Fruit fly (Drosophila melanogaster) whole organism, prepupa: ENCODE measurements around the gene Ns3.
A peak's percentile ranks its signal among the peaks of the same experiment; 100 is the strongest.

Experiments used
- Blimp-1 ChIP-seq: fragments of 200-800 bp; sonication (Bioruptor generic); optimal IDR thresholded peaks from 3 replicates; lab custom pipeline; 2017; ENCODE audit warnings: missing biosample characterization, missing genetic modification characterization, mild to moderate bottlenecking, moderate library complexity, missing genetic modification reagents
- CG10631 ChIP-seq: fragments of 200-800 bp; sonication (Bioruptor generic); optimal IDR thresholded peaks from 2 replicates; lab custom pipeline; 2016; ENCODE audit warnings: missing biosample characterization, missing genetic modification characterization
- CG10669 ChIP-seq: fragments of 200-800 bp; sonication (Bioruptor generic); optimal IDR thresholded peaks from 3 replicates; lab custom pipeline; 2018; ENCODE audit warnings: missing biosample characterization, mild to moderate bottlenecking, missing genetic modification characterization, moderate library complexity
- CG11294 ChIP-seq: fragments of 200-800 bp; sonication (Bioruptor generic); IDR thresholded peaks from 2 replicates; pipeline ENCODE4 v1.3.6; 2022; ENCODE audit warnings: missing biosample characterization, missing genetic modification characterization
- CG11762 ChIP-seq: fragments of 200-800 bp; sonication (Bioruptor generic); optimal IDR thresholded peaks from 3 replicates; lab custom pipeline; 2016; ENCODE audit warnings: missing biosample characterization, missing genetic modification characterization; ENCODE audit not compliant: insufficient read depth
- CG11902 ChIP-seq: fragments of 200-800 bp; sonication (Bioruptor generic); optimal IDR thresholded peaks from 3 replicates; lab custom pipeline; 2016; ENCODE audit warnings: missing biosample characterization, missing genetic modification characterization
- CG15336 ChIP-seq: fragments of 200-800 bp; sonication (Bioruptor generic); IDR thresholded peaks from 2 replicates; pipeline ENCODE4 v1.3.6; 2022; ENCODE audit warnings: missing biosample characterization, missing genetic modification characterization
- CG1621 ChIP-seq: fragments of 200-800 bp; sonication (Bioruptor generic); optimal IDR thresholded peaks from 3 replicates; lab custom pipeline; 2018; ENCODE audit warnings: missing biosample characterization, mild to moderate bottlenecking, missing genetic modification characterization
- CG3032 ChIP-seq: fragments of 200-800 bp; optimal IDR thresholded peaks from 2 replicates; lab custom pipeline; 2019; ENCODE audit warnings: missing biosample characterization, mild to moderate bottlenecking, missing genetic modification characterization, moderate library complexity
- CG31627 ChIP-seq: fragments of 200-800 bp; sonication (Bioruptor generic); optimal IDR thresholded peaks from 3 replicates; lab custom pipeline; 2016; ENCODE audit warnings: missing biosample characterization, missing genetic modification characterization
- CG32006 ChIP-seq: fragments of 200-800 bp; sonication (Bioruptor generic); optimal IDR thresholded peaks from 3 replicates; lab custom pipeline; 2017; ENCODE audit warnings: missing biosample characterization, mild to moderate bottlenecking, missing genetic modification characterization
- CG34406 ChIP-seq: fragments of 200-800 bp; sonication (Bioruptor generic); optimal IDR thresholded peaks from 3 replicates; lab custom pipeline; 2016; ENCODE audit warnings: missing biosample characterization, missing genetic modification characterization
- CG3919 ChIP-seq: fragments of 200-800 bp; sonication (Bioruptor generic); optimal IDR thresholded peaks from 3 replicates; lab custom pipeline; 2016; ENCODE audit warnings: missing biosample characterization, missing genetic modification characterization
- CG4318 ChIP-seq: fragments of 200-800 bp; sonication (Bioruptor generic); optimal IDR thresholded peaks from 3 replicates; lab custom pipeline; 2017; ENCODE audit warnings: missing biosample characterization, mild to moderate bottlenecking, missing genetic modification characterization
- CG6163 ChIP-seq: fragments of 200-800 bp; sonication (Bioruptor generic); IDR thresholded peaks from 3 replicates; pipeline ENCODE4 v1.3.6; 2022; ENCODE audit warnings: missing biosample characterization, missing genetic modification characterization
- CG6276 ChIP-seq: fragments of 200-800 bp; sonication (Bioruptor generic); optimal IDR thresholded peaks from 2 replicates; lab custom pipeline; 2017; ENCODE audit warnings: missing biosample characterization, mild to moderate bottlenecking, missing genetic modification characterization
- CG6792 ChIP-seq: fragments of 200-800 bp; sonication (Bioruptor generic); optimal IDR thresholded peaks from 3 replicates; lab custom pipeline; 2016; ENCODE audit warnings: missing biosample characterization, missing genetic modification characterization
- CG6808 ChIP-seq: fragments of 200-800 bp; sonication (Bioruptor generic); optimal IDR thresholded peaks from 3 replicates; lab custom pipeline; 2017; ENCODE audit warnings: missing biosample characterization, missing genetic modification characterization, mild to moderate bottlenecking, moderate library complexity, missing genetic modification reagents
- CG6854 ChIP-seq: fragments of 200-800 bp; sonication (Bioruptor generic); optimal IDR thresholded peaks from 2 replicates; lab custom pipeline; 2017; ENCODE audit warnings: missing biosample characterization, mild to moderate bottlenecking, missing genetic modification characterization
- CG7368 ChIP-seq: fragments of 200-800 bp; sonication (Bioruptor generic); optimal IDR thresholded peaks from 3 replicates; lab custom pipeline; 2016; ENCODE audit warnings: missing biosample characterization, missing genetic modification characterization
- CG8119 ChIP-seq: fragments of 200-800 bp; sonication (Bioruptor generic); IDR thresholded peaks from 3 replicates; pipeline ENCODE4 v1.3.6; 2022; ENCODE audit warnings: missing biosample characterization, missing genetic modification characterization
- CG8319 ChIP-seq: fragments of 200-800 bp; sonication (Bioruptor generic); optimal IDR thresholded peaks from 3 replicates; lab custom pipeline; 2016; ENCODE audit warnings: missing biosample characterization, missing genetic modification characterization
- CG8632 ChIP-seq: fragments of 200-800 bp; sonication (Bioruptor generic); optimal IDR thresholded peaks from 3 replicates; lab custom pipeline; 2016; ENCODE audit warnings: missing biosample characterization, missing genetic modification characterization
- CG9139 ChIP-seq: fragments of 200-800 bp; sonication (Bioruptor generic); optimal IDR thresholded peaks from 3 replicates; lab custom pipeline; 2017; ENCODE audit warnings: missing biosample characterization, mild to moderate bottlenecking, missing genetic modification characterization
- Eip75B ChIP-seq: fragments of 200-800 bp; sonication (Bioruptor generic); optimal IDR thresholded peaks from 3 replicates; lab custom pipeline; 2016; ENCODE audit warnings: missing biosample characterization, missing genetic modification characterization
- Eip78C ChIP-seq: fragments of 200-800 bp; sonication (Bioruptor generic); peaks from one replicate; lab custom pipeline; 2016; ENCODE audit warnings: missing biosample characterization, missing genetic modification characterization
- Eip93F ChIP-seq: fragments of 200-800 bp; sonication (Bioruptor generic); optimal IDR thresholded peaks from 2 replicates; lab custom pipeline; 2016; ENCODE audit warnings: missing biosample characterization, mild to moderate bottlenecking, missing genetic modification characterization
- Ets21C ChIP-seq: fragments of 200-800 bp; sonication (Bioruptor generic); optimal IDR thresholded peaks from 3 replicates; lab custom pipeline; 2016; ENCODE audit warnings: missing biosample characterization, missing genetic modification characterization
- Ets96B ChIP-seq: fragments of 200-800 bp; optimal IDR thresholded peaks from 2 replicates; lab custom pipeline; 2019; ENCODE audit warnings: missing biosample characterization, mild to moderate bottlenecking, missing genetic modification characterization, moderate library complexity
- Gug ChIP-seq: fragments of 200-800 bp; sonication (Bioruptor generic); IDR thresholded peaks from 2 replicates; pipeline ENCODE4 v1.3.6; 2022; ENCODE audit warnings: missing biosample characterization, missing genetic modification characterization
- Hr38 ChIP-seq: sonication (Bioruptor generic); optimal IDR thresholded peaks from 2 replicates; lab custom pipeline; 2016; ENCODE audit warnings: missing biosample characterization, missing genetic modification characterization
- Hr39 ChIP-seq: fragments of 200-800 bp; sonication (Bioruptor generic); optimal IDR thresholded peaks from 2 replicates; lab custom pipeline; 2016; ENCODE audit warnings: missing biosample characterization, missing genetic modification characterization
- Lpt ChIP-seq: fragments of 200-800 bp; sonication (Bioruptor generic); optimal IDR thresholded peaks from 3 replicates; lab custom pipeline; 2016; ENCODE audit warnings: missing biosample characterization, missing genetic modification characterization
- Met ChIP-seq: fragments of 200-800 bp; sonication (Bioruptor generic); optimal IDR thresholded peaks from 3 replicates; lab custom pipeline; 2016; ENCODE audit warnings: missing biosample characterization, missing genetic modification characterization
- OdsH ChIP-seq: fragments of 200-800 bp; sonication (Bioruptor generic); optimal IDR thresholded peaks from 3 replicates; lab custom pipeline; 2016; ENCODE audit warnings: missing biosample characterization, missing genetic modification characterization
- Smox ChIP-seq: fragments of 200-800 bp; sonication (Bioruptor generic); optimal IDR thresholded peaks from 3 replicates; lab custom pipeline; 2016; ENCODE audit warnings: missing biosample characterization, missing genetic modification characterization
- Sox102F ChIP-seq: fragments of 200-800 bp; sonication (Bioruptor generic); optimal IDR thresholded peaks from 2 replicates; lab custom pipeline; 2016; ENCODE audit warnings: missing biosample characterization, mild to moderate bottlenecking, missing genetic modification characterization
- Sox14 ChIP-seq: fragments of 200-800 bp; sonication (Bioruptor generic); optimal IDR thresholded peaks from 3 replicates; lab custom pipeline; 2016; ENCODE audit warnings: missing biosample characterization, missing genetic modification characterization
- Sox15 ChIP-seq: fragments of 200-800 bp; sonication (Bioruptor generic); optimal IDR thresholded peaks from 3 replicates; lab custom pipeline; 2016; ENCODE audit warnings: missing biosample characterization, missing genetic modification characterization
- achi ChIP-seq: fragments of 200-800 bp; sonication (Bioruptor generic); optimal IDR thresholded peaks from 3 replicates; lab custom pipeline; 2016; ENCODE audit warnings: missing biosample characterization, missing genetic modification characterization
- cyc ChIP-seq: fragments of 200-800 bp; sonication (Bioruptor generic); optimal IDR thresholded peaks from 3 replicates; lab custom pipeline; 2016; ENCODE audit warnings: missing biosample characterization, missing genetic modification characterization
- dac ChIP-seq: fragments of 200-800 bp; sonication (Bioruptor generic); optimal IDR thresholded peaks from 2 replicates; lab custom pipeline; 2017; ENCODE audit warnings: missing biosample characterization, mild to moderate bottlenecking, missing genetic modification characterization
- dsx ChIP-seq: fragments of 200-800 bp; optimal IDR thresholded peaks from 3 replicates; lab custom pipeline; 2019; ENCODE audit warnings: missing biosample characterization, mild to moderate bottlenecking, missing genetic modification characterization, moderate library complexity; ENCODE audit not compliant: poor library complexity, severe bottlenecking
- eg ChIP-seq: fragments of 200-800 bp; sonication (Bioruptor generic); IDR thresholded peaks from 3 replicates; pipeline ENCODE4 v1.3.6; 2022; ENCODE audit warnings: missing biosample characterization, missing genetic modification characterization
- esn ChIP-seq: fragments of 200-800 bp; sonication (Bioruptor generic); optimal IDR thresholded peaks from 2 replicates; lab custom pipeline; 2016; ENCODE audit warnings: missing biosample characterization, mild to moderate bottlenecking, missing genetic modification characterization, moderate library complexity
- fd59A ChIP-seq: fragments of 200-800 bp; sonication (Bioruptor generic); optimal IDR thresholded peaks from 2 replicates; lab custom pipeline; 2017; ENCODE audit warnings: missing biosample characterization, mild to moderate bottlenecking, missing genetic modification characterization, missing genetic modification reagents
- fd85E ChIP-seq: fragments of 200-800 bp; sonication (Bioruptor generic); optimal IDR thresholded peaks from 3 replicates; lab custom pipeline; 2016; ENCODE audit warnings: missing biosample characterization, missing genetic modification characterization
- fkh ChIP-seq: fragments of 200-800 bp; sonication (Bioruptor generic); optimal IDR thresholded peaks from 3 replicates; lab custom pipeline; 2017; ENCODE audit warnings: missing biosample characterization, mild to moderate bottlenecking, missing genetic modification characterization, moderate library complexity
- lz ChIP-seq: fragments of 200-800 bp; sonication (Bioruptor generic); optimal IDR thresholded peaks from 3 replicates; lab custom pipeline; 2016; ENCODE audit warnings: missing biosample characterization, missing genetic modification characterization
- net ChIP-seq: fragments of 200-800 bp; sonication (Bioruptor generic); optimal IDR thresholded peaks from 3 replicates; lab custom pipeline; 2016; ENCODE audit warnings: missing biosample characterization, missing genetic modification characterization
- spab ChIP-seq: fragments of 200-800 bp; sonication (Bioruptor generic); optimal IDR thresholded peaks from 2 replicates; lab custom pipeline; 2017; ENCODE audit warnings: missing biosample characterization, mild to moderate bottlenecking, missing genetic modification characterization, missing genetic modification reagents
- ss ChIP-seq, 2 experiments: fragments of 200-800 bp; sonication (Bioruptor generic); optimal IDR thresholded peaks; 2 replicates in 1 of 2; 3 replicates in 1 of 2; lab custom pipeline; 2017 to 2018; ENCODE audit warnings: mild to moderate bottlenecking in 2 of 2, missing biosample characterization in 2 of 2, missing genetic modification characterization in 2 of 2, moderate library complexity in 1 of 2

Gene Ns3

dm6 chrX:1470562-1470961, 6.5 kb upstream of the Ns3 start, which contains the start of gene pck:
Gene pck, plus strand, starts transcription at chrX:1470666.
- TF ChIP-seq Smox (GFP tag; lab: Kevin White, UChicago) (peak; percentile 65), CG10669 (no peak), spab (GFP tag; lab: Kevin White, UChicago) (no peak), CG6792 (peak; percentile 47), CG8632 (GFP tag; lab: Kevin White, UChicago) (peak; percentile 41), CG11294 (GFP tag; lab: Robert Waterston, UW) (no peak), CG11902 (GFP tag; lab: Kevin White, UChicago) (peak; percentile 11), Hr38 (GFP tag; lab: Kevin White, UChicago) (no peak), achi (GFP tag; lab: Kevin White, UChicago) (peak; percentile 60), Blimp-1 (GFP tag; lab: Kevin White, UChicago) (no peak), lz (peak; percentile 70), OdsH (GFP tag; lab: Kevin White, UChicago) (peak; percentile 67), dsx (no peak), Sox102F (GFP tag; lab: Kevin White, UChicago) (peak; percentile 66), esn (GFP tag; lab: Kevin White, UChicago) (peak; percentile 76), Hr39 (GFP tag; lab: Kevin White, UChicago) (peak; percentile 56), dac (GFP tag; lab: Kevin White, UChicago) (no peak), Eip93F (GFP tag; lab: Kevin White, UChicago) (no peak), CG7368 (peak; percentile 51), CG11762 (GFP tag; lab: Kevin White, UChicago) (peak; percentile 12), fd59A (GFP tag; lab: Kevin White, UChicago) (no peak), CG6276 (GFP tag; lab: Kevin White, UChicago) (no peak), CG6163 (GFP tag; lab: Robert Waterston, UW) (peak; percentile 75), CG8319 (GFP tag; lab: Kevin White, UChicago) (peak; percentile 35), CG10631 (GFP tag; lab: Kevin White, UChicago) (no peak), Sox15 (peak; percentile 8), CG4318 (GFP tag; lab: Kevin White, UChicago) (no peak), net (GFP tag; lab: Kevin White, UChicago) (peak; percentile 52), fd85E (no peak), Ets21C (GFP tag; lab: Kevin White, UChicago) (peak; percentile 50), Eip78C (GFP tag; lab: Kevin White, UChicago) (peak; percentile 66), CG31627 (GFP tag; lab: Kevin White, UChicago) (peak; percentile 67), eg (GFP tag; lab: Robert Waterston, UW) (peak; percentile 77), CG32006 (GFP tag; lab: Kevin White, UChicago) (no peak), CG9139 (GFP tag; lab: Kevin White, UChicago) (no peak), Met (GFP tag; lab: Kevin White, UChicago) (no peak), cyc (GFP tag; lab: Kevin White, UChicago) (peak; percentile 66), CG8119 (GFP tag; lab: Robert Waterston, UW) (0 out of 3 replicates have a peak, but pooled peaks have one; percentile 30), CG6854 (GFP tag; lab: Kevin White, UChicago) (no peak), ss (GFP tag; optimal IDR thresholded peaks at IDR 0.05; lab: Kevin White, UChicago) (no peak), Gug (GFP tag; lab: Robert Waterston, UW) (no peak; the same call in 1 of the 2 replicates), CG3032 (tag; lab: Kevin White, UChicago) (peak; percentile 23), CG15336 (GFP tag; lab: Robert Waterston, UW) (peak; percentile 49; the same call in 1 of the 2 replicates), Ets96B (peak; percentile 26), Lpt (peak; percentile 15), CG3919 (GFP tag; lab: Kevin White, UChicago) (peak; percentile 76), fkh (GFP tag; lab: Kevin White, UChicago) (no peak), CG6808 (GFP tag; lab: Kevin White, UChicago) (no peak), Eip75B (GFP tag; lab: Kevin White, UChicago) (peak; percentile 66), Sox14 (GFP tag; lab: Kevin White, UChicago) (peak; percentile 71), CG34406 (GFP tag; lab: Kevin White, UChicago) (peak; percentile 52), CG1621 (peak; percentile 18)
